Worm (Caenorhabditis elegans): ENCODE data around the gene C09B9.85.
"Not testable (repeated sequence)": the region's sequence is repeated elsewhere in the genome, so short reads cannot be mapped to it uniquely, and the experiment has no call there.

The C09B9.85 gene

ce11 chrIV:5025646-5026045, at the start of gene C09B9.85:
C09B9.85 (minus strand) TSS chrIV:5025746.
- TF ChIP-seq unc-3 (GFP tag; conservative IDR thresholded peaks at IDR 0.05) (no peak), unc-3 (tag; optimal IDR thresholded peaks at IDR 0.05) (no peak), Y22D7AL.16 (tag; optimal IDR thresholded peaks at IDR 0.05) (no peak), lim-6 (tag; optimal IDR thresholded peaks at IDR 0.05) (no peak), fkh-6 (tag; optimal IDR thresholded peaks at IDR 0.05) (no peak), ceh-48 (tag; optimal IDR thresholded peaks at IDR 0.05) (no peak), ets-4 (tag; optimal IDR thresholded peaks at IDR 0.05) (no peak), fax-1 (tag; optimal IDR thresholded peaks at IDR 0.05) (no peak), sox-2 (GFP tag; IDR thresholded peaks at IDR 0.05) (no peak), K02D7.2 (tag; optimal IDR thresholded peaks at IDR 0.05) (no peak), tbx-7 (tag; optimal IDR thresholded peaks at IDR 0.05) (no peak), eyg-1 (tag; optimal IDR thresholded peaks at IDR 0.05) (no peak), lin-11 (tag; optimal IDR thresholded peaks at IDR 0.05) (no peak), syd-9 (tag; optimal IDR thresholded peaks at IDR 0.05) (no peak), ceh-34 (tag; optimal IDR thresholded peaks at IDR 0.05) (no peak), dve-1 (tag; optimal IDR thresholded peaks at IDR 0.05) (no peak)

- no peak for TF ChIP-seq sdc-2 (tag; optimal IDR thresholded peaks at IDR 0.05)
- TF ChIP-seq hlh-30 (tag; optimal IDR thresholded peaks at IDR 0.05; ENCODE audit: insufficient read depth), result no peak
- TF ChIP-seq ets-4 (tag; optimal IDR thresholded peaks at IDR 0.05), result no peak
- TF ChIP-seq mec-3 (tag; optimal IDR thresholded peaks at IDR 0.05; ENCODE audit: borderline replicate concordance), result no peak
- no peak for TF ChIP-seq fkh-6 (tag; optimal IDR thresholded peaks at IDR 0.05)
- TF ChIP-seq sox-4 (tag; optimal IDR thresholded peaks at IDR 0.05), result no peak
- TF ChIP-seq eyg-1 (tag; optimal IDR thresholded peaks at IDR 0.05), result no peak
- TF ChIP-seq ceh-6 (GFP tag; optimal IDR thresholded peaks at IDR 0.05), result no peak
- TF ChIP-seq zip-5 (tag; optimal IDR thresholded peaks at IDR 0.05), result no peak
- TF ChIP-seq madf-2 (tag; optimal IDR thresholded peaks at IDR 0.05), result no peak
- no peak for TF ChIP-seq C38D4.7 (GFP tag; optimal IDR thresholded peaks at IDR 0.05)
- no peak for TF ChIP-seq lin-11 (tag; optimal IDR thresholded peaks at IDR 0.05)
- no peak for TF ChIP-seq Y22D7AL.16 (tag; optimal IDR thresholded peaks at IDR 0.05)
- no peak for TF ChIP-seq hlh-8 (tag; optimal IDR thresholded peaks at IDR 0.05)
- TF ChIP-seq pros-1 (tag; optimal IDR thresholded peaks at IDR 0.05), result no peak
- no peak for TF ChIP-seq pax-1 (tag; optimal IDR thresholded peaks at IDR 0.05)
- TF ChIP-seq hlh-15 (tag; optimal IDR thresholded peaks at IDR 0.05), result no peak
- TF ChIP-seq C08G9.2 (tag; optimal IDR thresholded peaks at IDR 0.05), result no peak
Measured at ce11 chrIV:5073836-5074235, 48.3 kb upstream of the C09B9.85 start.

- TF ChIP-seq gmeb-2, pros-1, C08G9.2 (tag; optimal IDR thresholded peaks at IDR 0.05): not testable (repeated sequence)
Measured at ce11 chrIV:5070593-5070992, 45.0 kb upstream of the C09B9.85 start, which contains the start of gene C02B10.6. C02B10.6 (plus strand) TSS chrIV:5070893.

- not testable (repeated sequence) for TF ChIP-seq hlh-30 (tag; optimal IDR thresholded peaks at IDR 0.05; ENCODE audit: insufficient read depth); unc-3 (GFP tag; conservative IDR thresholded peaks at IDR 0.05); unc-3 (tag; optimal IDR thresholded peaks at IDR 0.05); pag-3 (tag; optimal IDR thresholded peaks at IDR 0.05; ENCODE audit: borderline replicate concordance)
Measured at ce11 chrIV:5068541-5068940, 43.0 kb upstream of the C09B9.85 start, which contains the start of the genes R13H9.6 and rmd-6. R13H9.6 (minus strand) TSS chrIV:5068641. rmd-6 (plus strand) TSS chrIV:5068845.

ce11 chrIV:5066887-5067286, 41.3 kb upstream of the C09B9.85 start, which contains the start of gene ttbk-2.2:
ttbk-2.2 (minus strand) TSS chrIV:5066987.
- TF ChIP-seq ceh-24 (tag; optimal IDR thresholded peaks at IDR 0.05); ceh-6 (GFP tag; optimal IDR thresholded peaks at IDR 0.05); sdc-2 (tag; optimal IDR thresholded peaks at IDR 0.05): not testable (repeated sequence)

All from whole organism, late embryonic.